Fruit fly (Drosophila melanogaster) whole organism, embryonic: Measurements from ENCODE around the gene Ir21a.

Source experiments
- Asciz ChIP-seq: fragments of 200-800 bp; sonication (Bioruptor generic); optimal IDR thresholded peaks from 2 replicates; lab custom pipeline; 2017; ENCODE audit warnings: missing biosample characterization, mild to moderate bottlenecking, missing genetic modification characterization, missing genetic modification reagents
- Atf6 ChIP-seq: fragments of 200-800 bp; sonication (Bioruptor generic); IDR thresholded peaks from 2 replicates; pipeline ENCODE4 v1.3.6; 2022; ENCODE audit warnings: missing biosample characterization, missing genetic modification characterization
- B-H2 ChIP-seq: fragments of 200-800 bp; sonication (Bioruptor generic); optimal IDR thresholded peaks from 2 replicates; lab custom pipeline; 2018; ENCODE audit warnings: missing biosample characterization, mild to moderate bottlenecking, missing genetic modification characterization
- CG12659 ChIP-seq: fragments of 200-800 bp; sonication (Bioruptor generic); optimal IDR thresholded peaks from 3 replicates; lab custom pipeline; 2017; ENCODE audit warnings: mild to moderate bottlenecking, missing biosample characterization, missing genetic modification reagents, missing genetic modification characterization
- CG15514 ChIP-seq: fragments of 200-800 bp; sonication (Bioruptor generic); optimal IDR thresholded peaks from 3 replicates; lab custom pipeline; 2017; ENCODE audit warnings: missing biosample characterization, missing genetic modification characterization, mild to moderate bottlenecking, moderate library complexity, missing genetic modification reagents
- CG1647 ChIP-seq: fragments of 200-800 bp; sonication (Bioruptor generic); optimal IDR thresholded peaks from 3 replicates; lab custom pipeline; 2016; ENCODE audit warnings: missing biosample characterization, missing genetic modification characterization
- CG17361 ChIP-seq: fragments of 200-800 bp; sonication (Bioruptor generic); IDR thresholded peaks from 3 replicates; pipeline ENCODE4 v1.3.6; 2022; ENCODE audit warnings: missing biosample characterization, missing genetic modification characterization
- CG18011 ChIP-seq: fragments of 200-800 bp; sonication (Bioruptor generic); optimal IDR thresholded peaks from 2 replicates; lab custom pipeline; 2017; ENCODE audit warnings: missing biosample characterization, missing genetic modification characterization, mild to moderate bottlenecking, moderate library complexity, missing genotype
- CG2712 ChIP-seq: fragments of 200-800 bp; optimal IDR thresholded peaks from 3 replicates; lab custom pipeline; 2019; ENCODE audit warnings: missing biosample characterization, mild to moderate bottlenecking, missing genetic modification characterization, moderate library complexity
- CG2889 ChIP-seq: fragments of 200-800 bp; sonication (Bioruptor generic); IDR thresholded peaks from 3 replicates; pipeline ENCODE4 v1.3.6; 2022; ENCODE audit warnings: missing biosample characterization, missing genetic modification characterization
- CG33213 ChIP-seq: fragments of 200-800 bp; sonication (Bioruptor generic); optimal IDR thresholded peaks from 3 replicates; lab custom pipeline; 2016; ENCODE audit warnings: missing biosample characterization, missing genetic modification characterization
- CG3995 ChIP-seq: fragments of 200-800 bp; sonication (Bioruptor generic); optimal IDR thresholded peaks from 3 replicates; lab custom pipeline; 2016; ENCODE audit warnings: missing biosample characterization, missing genetic modification characterization
- CG4707 ChIP-seq: fragments of 200-800 bp; sonication (Bioruptor generic); optimal IDR thresholded peaks from 2 replicates; lab custom pipeline; 2018; ENCODE audit warnings: missing biosample characterization, mild to moderate bottlenecking, missing genetic modification characterization, moderate library complexity
- CG4730 ChIP-seq: fragments of 200-800 bp; sonication (Bioruptor generic); IDR thresholded peaks from 2 replicates; pipeline ENCODE4 v1.3.6; 2022; ENCODE audit warnings: missing biosample characterization, missing genetic modification characterization
- CG6175 ChIP-seq: fragments of 200-800 bp; sonication (Bioruptor generic); IDR thresholded peaks from 3 replicates; pipeline ENCODE4 v1.3.6; 2022; ENCODE audit warnings: missing biosample characterization, missing genetic modification characterization
- CG6272 ChIP-seq: fragments of 200-800 bp; sonication (Bioruptor generic); IDR thresholded peaks from 2 replicates; pipeline ENCODE4 v1.3.6; 2022; ENCODE audit warnings: missing biosample characterization, missing genetic modification characterization
- CTCF ChIP-seq: fragments of 200-800 bp; sonication (Bioruptor generic); optimal IDR thresholded peaks from 2 replicates; lab custom pipeline; 2017; ENCODE audit warnings: missing biosample characterization, mild to moderate bottlenecking, missing genetic modification characterization, moderate library complexity
- CkIIα-i1 ChIP-seq: fragments of 200-800 bp; sonication (Bioruptor generic); IDR thresholded peaks from 2 replicates; pipeline ENCODE4 v1.3.6; 2022; ENCODE audit warnings: missing biosample characterization, missing genetic modification characterization
- Dfd ChIP-seq, 2 experiments: fragments of >200 bp; optimal IDR thresholded peaks; 2 replicates each; lab custom pipeline; 2017; ENCODE audit warnings: missing biosample characterization in 2 of 2, missing genetic modification characterization in 2 of 2
- Dref ChIP-seq: fragments of 200-800 bp; sonication (Bioruptor generic); IDR thresholded peaks from 2 replicates; pipeline ENCODE4 v1.3.6; 2022; ENCODE audit warnings: missing biosample characterization, missing genetic modification characterization
- Drgx ChIP-seq: fragments of 200-800 bp; sonication (Bioruptor generic); IDR thresholded peaks from 2 replicates; pipeline ENCODE4 v1.3.6; 2022; ENCODE audit warnings: missing biosample characterization, missing genetic modification characterization
- E2f1 ChIP-seq: fragments of 200-800 bp; sonication (Bioruptor generic); IDR thresholded peaks from 2 replicates; pipeline ENCODE4 v1.3.6; 2022; ENCODE audit warnings: missing biosample characterization, missing genetic modification characterization
- HHEX ChIP-seq: fragments of 200-800 bp; sonication (Bioruptor generic); optimal IDR thresholded peaks from 3 replicates; lab custom pipeline; 2017; ENCODE audit warnings: missing biosample characterization, mild to moderate bottlenecking, missing genetic modification characterization, missing genetic modification reagents
- Jarid2 ChIP-seq: fragments of 200-800 bp; sonication (Bioruptor generic); optimal IDR thresholded peaks from 3 replicates; lab custom pipeline; 2017; ENCODE audit warnings: mild to moderate bottlenecking, missing biosample characterization, missing genetic modification reagents, missing genetic modification characterization
- MESR4 ChIP-seq: fragments of 200-800 bp; sonication (Bioruptor generic); optimal IDR thresholded peaks from 2 replicates; lab custom pipeline; 2018; ENCODE audit warnings: missing biosample characterization, mild to moderate bottlenecking, missing genetic modification characterization, moderate library complexity
- Oaz ChIP-seq: fragments of 200-800 bp; sonication (Bioruptor generic); IDR thresholded peaks from 2 replicates; pipeline ENCODE4 v1.3.6; 2022; ENCODE audit warnings: missing biosample characterization, missing genetic modification characterization
- Oli ChIP-seq: fragments of 200-800 bp; sonication (Bioruptor generic); optimal IDR thresholded peaks from 2 replicates; lab custom pipeline; 2018; ENCODE audit warnings: missing biosample characterization, mild to moderate bottlenecking, missing genetic modification characterization, moderate library complexity
- Ptx1 ChIP-seq: fragments of 200-800 bp; sonication (Bioruptor generic); IDR thresholded peaks from 2 replicates; pipeline ENCODE4 v1.3.6; 2022; ENCODE audit warnings: missing biosample characterization, missing genetic modification characterization
- Scr ChIP-seq: fragments of 200-800 bp; sonication (Bioruptor generic); IDR thresholded peaks from 2 replicates; pipeline ENCODE4 v1.3.6; 2022; ENCODE audit warnings: missing biosample characterization, missing genetic modification characterization; ENCODE audit not compliant: partially characterized antibody
- Xbp1 ChIP-seq: fragments of 200-800 bp; sonication (Bioruptor generic); optimal IDR thresholded peaks from 3 replicates; lab custom pipeline; 2016; ENCODE audit warnings: missing biosample characterization, mild to moderate bottlenecking, missing genetic modification characterization
- az2 ChIP-seq: fragments of 200-800 bp; sonication (Bioruptor generic); optimal IDR thresholded peaks from 3 replicates; lab custom pipeline; 2016; ENCODE audit warnings: missing biosample characterization, missing genetic modification characterization
- dpn ChIP-seq, 2 experiments: fragments of 200-800 bp; sonication (Bioruptor generic); optimal IDR thresholded peaks; 3 replicates each; lab custom pipeline; 2016; ENCODE audit warnings: missing biosample characterization in 2 of 2, missing genetic modification characterization in 2 of 2
- ewg ChIP-seq: fragments of 200-800 bp; sonication (Bioruptor generic); optimal IDR thresholded peaks from 3 replicates; lab custom pipeline; 2017; ENCODE audit warnings: mild to moderate bottlenecking, missing biosample characterization, missing genetic modification reagents, missing genetic modification characterization
- fd64A ChIP-seq: fragments of 200-800 bp; sonication (Bioruptor generic); optimal IDR thresholded peaks from 3 replicates; lab custom pipeline; 2018; ENCODE audit warnings: missing biosample characterization, mild to moderate bottlenecking, missing genetic modification characterization
- gfzf ChIP-seq: fragments of 200-800 bp; sonication (Bioruptor generic); optimal IDR thresholded peaks from 2 replicates; lab custom pipeline; 2016; ENCODE audit warnings: missing biosample characterization, mild to moderate bottlenecking, missing genetic modification characterization, moderate library complexity
- gro ChIP-seq: fragments of 200-800 bp; sonication (Bioruptor generic); optimal IDR thresholded peaks from 2 replicates; lab custom pipeline; 2016; ENCODE audit warnings: missing biosample characterization, missing genetic modification characterization
- gsb ChIP-seq: fragments of 200-800 bp; sonication (Bioruptor generic); IDR thresholded peaks from 2 replicates; pipeline ENCODE4 v1.3.6; 2022; ENCODE audit warnings: missing biosample characterization, missing genetic modification characterization
- ind ChIP-seq: fragments of 200-800 bp; sonication (Bioruptor generic); optimal IDR thresholded peaks from 3 replicates; lab custom pipeline; 2016; ENCODE audit warnings: missing biosample characterization, missing genetic modification characterization
- inv ChIP-seq: fragments of 200-800 bp; sonication (Bioruptor generic); IDR thresholded peaks from 2 replicates; pipeline ENCODE4 v1.3.6; 2022; ENCODE audit warnings: missing biosample characterization, missing genetic modification characterization; ENCODE audit not compliant: partially characterized antibody
- lilli ChIP-seq: fragments of 200-800 bp; sonication (Bioruptor generic); optimal IDR thresholded peaks from 3 replicates; lab custom pipeline; 2016; ENCODE audit warnings: missing biosample characterization, missing genetic modification characterization
- lov ChIP-seq, 2 experiments: fragments of 200-800 bp in 1 of 2; fragments of >200 bp in 1 of 2; sonication (Bioruptor generic) in 1 of 2; IDR thresholded peaks in 1 of 2; optimal IDR thresholded peaks in 1 of 2; 2 replicates in 1 of 2; 3 replicates in 1 of 2; pipeline versions ENCODE4 v1.3.6 to Lab custom; 2017 to 2022; ENCODE audit warnings: missing biosample characterization in 1 of 2, missing genetic modification characterization in 1 of 2
- pan ChIP-seq, 4 experiments: fragments of >200 bp in 3 of 4; fragments of 200-800 bp in 1 of 4; sonication (Bioruptor generic) in 1 of 4; optimal IDR thresholded peaks in 3 of 4; IDR thresholded peaks in 1 of 4; 2 replicates each; pipeline versions ENCODE4 v1.3.6 to Lab custom; 2017 to 2022; ENCODE audit warnings: missing biosample characterization in 2 of 4, missing genetic modification characterization in 2 of 4, mixed read lengths in 1 of 4
- salm ChIP-seq: fragments of 200-800 bp; sonication (Bioruptor generic); optimal IDR thresholded peaks from 2 replicates; lab custom pipeline; 2018; ENCODE audit warnings: missing biosample characterization, mild to moderate bottlenecking, missing genetic modification characterization
- sisA ChIP-seq: fragments of 200-800 bp; sonication (Bioruptor generic); IDR thresholded peaks from 2 replicates; pipeline ENCODE4 v1.3.6; 2022; ENCODE audit warnings: missing biosample characterization, missing genetic modification characterization
- so ChIP-seq: fragments of 200-800 bp; sonication (Bioruptor generic); IDR thresholded peaks from 3 replicates; pipeline ENCODE4 v1.3.6; 2022; ENCODE audit warnings: missing biosample characterization, missing genetic modification characterization
- sob ChIP-seq: fragments of 200-800 bp; sonication (Bioruptor generic); IDR thresholded peaks from 2 replicates; pipeline ENCODE4 v1.3.6; 2022; ENCODE audit warnings: missing biosample characterization, missing genetic modification characterization
- tap ChIP-seq: fragments of 200-800 bp; optimal IDR thresholded peaks from 3 replicates; lab custom pipeline; 2019; ENCODE audit warnings: missing biosample characterization, mild to moderate bottlenecking, missing genetic modification characterization, moderate library complexity
- vnd ChIP-seq: fragments of 200-800 bp; sonication (Bioruptor generic); IDR thresholded peaks from 3 replicates; pipeline ENCODE4 v1.3.6; 2022; ENCODE audit warnings: missing biosample characterization, missing genetic modification characterization; ENCODE audit not compliant: partially characterized antibody

The Ir21a gene

dm6 chr2L:66369-67278 lies 41.7 kb upstream of the Ir21a start, which contains the start of gene dbr (continued):
- TF ChIP-seq Xbp1 (GFP tag; lab: Kevin White, UChicago) (no peak), ewg (peak; percentile 6), CG3995 (GFP tag; lab: Kevin White, UChicago) (no peak), CG2712 (tag; lab: Kevin White, UChicago) (peak; percentile 17), Jarid2 (GFP tag; lab: Kevin White, UChicago) (peak; percentile 48), lov (optimal IDR thresholded peaks at IDR 0.05; lab: Kevin White, UChicago) (no peak), lov (GFP tag; IDR thresholded peaks at IDR 0.05; lab: Robert Waterston, UW) (no peak), Dfd (GFP tag; optimal IDR thresholded peaks at IDR 0.05; lab: Kevin White, UChicago) (no peak), Ptx1 (GFP tag; lab: Robert Waterston, UW) (no peak), gsb (no peak), vnd (GFP tag; lab: Robert Waterston, UW) (no peak), dpn (GFP tag; optimal IDR thresholded peaks at IDR 0.05; lab: Kevin White, UChicago) (no peak), so (GFP tag; lab: Robert Waterston, UW) (peak; percentile 35; the same call in 1 of the 3 replicates), CkIIα-i1 (GFP tag; lab: Robert Waterston, UW) (no peak), Oaz (no peak), salm (tag; lab: Kevin White, UChicago) (no peak), Drgx (GFP tag; lab: Robert Waterston, UW) (peak; percentile 85), Oli (no peak), CG12659 (peak; percentile 9), CG33213 (no peak), CG4707 (GFP tag; lab: Kevin White, UChicago) (no peak), CG17361 (GFP tag; lab: Robert Waterston, UW) (peak; percentile 28; the same call in 1 of the 3 replicates), pan (optimal IDR thresholded peaks at IDR 0.05; lab: Kevin White, UChicago) (no peak), pan (GFP tag; optimal IDR thresholded peaks at IDR 0.05 in 1 of 2, IDR thresholded peaks at IDR 0.05 in 1 of 2) (no peak), lilli (GFP tag; lab: Kevin White, UChicago) (no peak), B-H2 (GFP tag; lab: Kevin White, UChicago) (peak; percentile 72), sisA (GFP tag; lab: Robert Waterston, UW) (no peak), CG1647 (GFP tag; lab: Kevin White, UChicago) (no peak), HHEX (GFP tag; lab: Kevin White, UChicago) (peak; percentile 11), CG15514 (GFP tag; lab: Kevin White, UChicago) (peak; percentile 14), fd64A (GFP tag; lab: Kevin White, UChicago) (peak; percentile 49), CG4730 (GFP tag; lab: Robert Waterston, UW) (no peak), sob (GFP tag; lab: Robert Waterston, UW) (0 out of 2 replicates have a peak, but pooled peaks have one; percentile 32), Dref (no peak), Asciz (no peak), E2f1 (GFP tag; lab: Robert Waterston, UW) (no peak), gfzf (no peak), az2 (no peak), CTCF (GFP tag; lab: Kevin White, UChicago) (no peak), inv (GFP tag; lab: Robert Waterston, UW) (no peak), Atf6 (GFP tag; lab: Robert Waterston, UW) (0 out of 2 replicates have a peak, but pooled peaks have one; percentile 12), CG2889 (no peak), gro (GFP tag; lab: Kevin White, UChicago) (peak; percentile 31), tap (tag; lab: Kevin White, UChicago) (peak; percentile 15), CG18011 (GFP tag; lab: Kevin White, UChicago) (no peak), ind (GFP tag; lab: Kevin White, UChicago) (no peak), CG6272 (GFP tag; lab: Robert Waterston, UW) (no peak), Scr (GFP tag; lab: Robert Waterston, UW) (no peak), MESR4 (GFP tag; lab: Kevin White, UChicago) (no peak), CG6175 (GFP tag; lab: Robert Waterston, UW) (no peak)
